Worm (Caenorhabditis elegans): ENCODE results near the gene uev-2.

DNA sequence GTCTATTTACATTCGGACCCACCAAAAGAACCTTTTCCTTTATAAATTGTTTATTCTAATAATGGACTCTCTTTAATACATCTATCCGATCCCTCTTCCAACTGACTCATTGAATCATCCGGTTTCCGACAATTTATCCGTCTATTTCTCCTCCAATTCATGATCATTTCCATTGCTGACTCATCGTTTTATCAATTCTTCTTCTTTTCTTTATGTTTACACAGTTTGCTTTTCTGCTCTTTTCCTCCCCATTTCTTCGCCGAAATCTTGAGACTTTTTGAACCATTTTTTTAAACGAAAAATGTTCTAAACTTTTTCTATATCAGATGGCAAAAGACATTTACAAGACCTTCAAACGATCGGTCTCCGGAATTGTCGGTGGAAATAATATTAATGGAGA, 12.5 kb downstream of the uev-2 start, which contains the start of gene ced-6:
- TF ChIP-seq nhr-237 (tag; optimal IDR thresholded peaks at IDR 0.05) = no peak
- no peak for TF ChIP-seq nhr-12 (tag; optimal IDR thresholded peaks at IDR 0.05)
- TF ChIP-seq lsy-2 (tag; optimal IDR thresholded peaks at IDR 0.05) = no peak
- TF ChIP-seq mep-1 (tag; optimal IDR thresholded peaks at IDR 0.05) = no peak
- no peak for TF ChIP-seq pha-4 (tag; optimal IDR thresholded peaks at IDR 0.05)
- no peak for TF ChIP-seq mab-5 (tag; optimal IDR thresholded peaks at IDR 0.05)
- TF ChIP-seq elt-1 (tag; optimal IDR thresholded peaks at IDR 0.05; ENCODE audit: borderline replicate concordance, insufficient read depth) = no peak
- no peak for TF ChIP-seq nhr-28 (tag; optimal IDR thresholded peaks at IDR 0.05)
- TF ChIP-seq blmp-1 (tag; optimal IDR thresholded peaks at IDR 0.05) = no peak
- no peak for TF ChIP-seq unc-62 (GFP tag; optimal IDR thresholded peaks at IDR 0.05)
- no peak for TF ChIP-seq lin-13 (tag; optimal IDR thresholded peaks at IDR 0.05)
- TF ChIP-seq zip-8 (tag; optimal IDR thresholded peaks at IDR 0.05) = no peak
- no peak for TF ChIP-seq nhr-76 (tag; optimal IDR thresholded peaks at IDR 0.05)

Data from whole organism, mixed stage, embryonic.